Worm (Caenorhabditis elegans) whole organism, late embryonic: ENCODE results near the gene Y37H2A.1.

Experiments
- C08G9.2 ChIP-seq: sonication (generic microtip); optimal IDR thresholded peaks from 2 replicates; lab custom pipeline; 2016; ENCODE audit warnings: mild to moderate bottlenecking, missing genetic modification characterization, moderate library complexity, missing compliant biosample characterization
- ceh-22 ChIP-seq: sonication (generic microtip); optimal IDR thresholded peaks from 2 replicates; lab custom pipeline; 2017; ENCODE audit warnings: missing biosample characterization, missing genetic modification characterization
- ceh-30 ChIP-seq: fragments of 150-350 bp; optimal IDR thresholded peaks from 2 replicates; lab custom pipeline; 2014; ENCODE audit warnings: missing biosample characterization, missing genetic modification characterization
- dve-1 ChIP-seq: sonication (generic microtip); optimal IDR thresholded peaks from 2 replicates; lab custom pipeline; 2017; ENCODE audit warnings: antibody characterized with exemption, mild to moderate bottlenecking, missing genetic modification characterization, missing compliant biosample characterization
- hlh-8 ChIP-seq: sonication (generic microtip); optimal IDR thresholded peaks from 2 replicates; lab custom pipeline; 2016; ENCODE audit warnings: missing genotype, missing genetic modification characterization, missing compliant biosample characterization
- mec-3 ChIP-seq: sonication (generic microtip); optimal IDR thresholded peaks from 2 replicates; lab custom pipeline; 2016; ENCODE audit warnings: borderline replicate concordance, missing genetic modification characterization, missing compliant biosample characterization
- pha-2 ChIP-seq: sonication (generic microtip); optimal IDR thresholded peaks from 2 replicates; lab custom pipeline; 2017; ENCODE audit warnings: mild to moderate bottlenecking, missing genetic modification characterization, missing compliant biosample characterization
- tbx-2 ChIP-seq: sonication (generic microtip); optimal IDR thresholded peaks from 2 replicates; lab custom pipeline; 2016; ENCODE audit warnings: missing genetic modification characterization, missing compliant biosample characterization
- unc-55 ChIP-seq: sonication (generic microtip); optimal IDR thresholded peaks from 2 replicates; lab custom pipeline; 2017; ENCODE audit warnings: missing biosample characterization, missing genetic modification reagents, missing genetic modification characterization

ce11 chrV:18066257-18066783 lies 41.7 kb upstream of the Y37H2A.1 start, which contains the start of gene Y59A8B.8:
- no peak for TF ChIP-seq tbx-2 (tag; lab: Kevin White, UChicago)
- no peak for TF ChIP-seq ceh-22 (tag; lab: Kevin White, UChicago)
- TF ChIP-seq pha-2 (tag; lab: Kevin White, UChicago), result no peak
- TF ChIP-seq unc-55 (GFP tag; lab: Kevin White, UChicago), result no peak
- no peak for TF ChIP-seq ceh-30
- no peak for TF ChIP-seq hlh-8 (tag; lab: Kevin White, UChicago)
- TF ChIP-seq dve-1 (tag; lab: Kevin White, UChicago), result no peak
- no peak for TF ChIP-seq mec-3
- no peak for TF ChIP-seq C08G9.2 (tag; lab: Kevin White, UChicago)
